Worm (Caenorhabditis elegans) whole organism, L4 larva: ENCODE measurements around the gene hsp-16.2.
A peak's percentile ranks its signal among the peaks of the same experiment; 100 is the strongest.

Source experiments
- F44E2.7 ChIP-seq: fragments of 200-800 bp; sonication (Bioruptor generic); IDR thresholded peaks from 2 replicates; pipeline ENCODE4 v2.1.2; 2022; ENCODE audit warnings: missing genetic modification characterization, missing compliant biosample characterization
- R02D3.7 ChIP-seq: fragments of 150-350 bp; sonication (generic microtip); optimal IDR thresholded peaks from 3 replicates; lab custom pipeline; 2014; ENCODE audit warnings: missing biosample characterization, missing genetic modification characterization
- Y5F2A.4 ChIP-seq: fragments of 200-800 bp; sonication (Bioruptor generic); optimal IDR thresholded peaks from 2 replicates; lab custom pipeline; 2018; ENCODE audit warnings: mild to moderate bottlenecking, missing genetic modification characterization, missing compliant biosample characterization
- Y75B8A.6 ChIP-seq: fragments of 200-800 bp; sonication (Bioruptor generic); IDR thresholded peaks from 2 replicates; pipeline ENCODE4 v1.3.6; 2022; ENCODE audit warnings: missing genetic modification reagents, missing genetic modification characterization, missing compliant biosample characterization
- aha-1 ChIP-seq: fragments of 150-350 bp; peaks from one replicate; lab custom pipeline; 2014; ENCODE audit warnings: missing biosample characterization, missing genetic modification characterization
- ceh-28 ChIP-seq: fragments of 150-350 bp; optimal IDR thresholded peaks from 2 replicates; lab custom pipeline; 2014; ENCODE audit warnings: missing biosample characterization, missing genetic modification reagents, missing genetic modification characterization
- ceh-82 ChIP-seq: sonication (generic microtip); optimal IDR thresholded peaks from 2 replicates; lab custom pipeline; 2017; ENCODE audit warnings: missing biosample characterization, missing genetic modification characterization
- daf-16 ChIP-seq, 3 experiments: sonication (generic microtip); optimal IDR thresholded peaks; 2 replicates each; lab custom pipeline; 2016 to 2017; ENCODE audit warnings: missing genetic modification characterization in 3 of 3, missing genetic modification reagents in 3 of 3, mild to moderate bottlenecking in 2 of 3, missing compliant biosample characterization in 2 of 3, missing biosample characterization in 1 of 3, moderate library complexity in 1 of 3
- daf-19 ChIP-seq: fragments of 200-800 bp; sonication (Bioruptor generic); conservative IDR thresholded peaks from 2 replicates; pipeline ENCODE4 v1.3.6; 2022; ENCODE audit warnings: missing genetic modification characterization, missing compliant biosample characterization
- dmd-6 ChIP-seq: fragments of 200-800 bp; sonication (Bioruptor generic); IDR thresholded peaks from 2 replicates; pipeline ENCODE4 v1.3.6; 2022; ENCODE audit warnings: missing genetic modification reagents, missing genetic modification characterization, missing compliant biosample characterization
- duxl-1 ChIP-seq: sonication (generic microtip); optimal IDR thresholded peaks from 2 replicates; lab custom pipeline; 2016; ENCODE audit warnings: mild to moderate bottlenecking, missing genetic modification characterization, moderate library complexity, missing compliant biosample characterization; ENCODE audit not compliant: poor library complexity
- dve-1 ChIP-seq: sonication (generic microtip); optimal IDR thresholded peaks from 2 replicates; lab custom pipeline; 2017; ENCODE audit warnings: antibody characterized with exemption, mild to moderate bottlenecking, missing genetic modification characterization, missing compliant biosample characterization; ENCODE audit not compliant: insufficient read depth
- fkh-10 ChIP-seq: fragments of 150-350 bp; optimal IDR thresholded peaks from 2 replicates; lab custom pipeline; 2014; ENCODE audit warnings: missing biosample characterization, missing genetic modification reagents, missing genetic modification characterization
- fos-1 ChIP-seq: fragments of 150-350 bp; optimal IDR thresholded peaks from 2 replicates; lab custom pipeline; 2014; ENCODE audit warnings: missing biosample characterization, missing genetic modification characterization
- gei-8 ChIP-seq: fragments of 200-800 bp; sonication (Bioruptor generic); optimal IDR thresholded peaks from 2 replicates; lab custom pipeline; 2018; ENCODE audit warnings: mild to moderate bottlenecking, missing genetic modification characterization, missing compliant biosample characterization
- lin-13 ChIP-seq: fragments of 150-350 bp; optimal IDR thresholded peaks from 2 replicates; lab custom pipeline; 2014; ENCODE audit warnings: missing biosample characterization, missing genetic modification reagents, missing genetic modification characterization
- lin-39 ChIP-seq: fragments of 150-350 bp; optimal IDR thresholded peaks from 2 replicates; lab custom pipeline; 2014; ENCODE audit warnings: missing biosample characterization, missing genetic modification reagents, missing genetic modification characterization
- mep-1 ChIP-seq: fragments of 150-350 bp; sonication (generic microtip); optimal IDR thresholded peaks from 3 replicates; lab custom pipeline; 2014; ENCODE audit warnings: missing biosample characterization, missing genetic modification characterization
- nhr-10 ChIP-seq: fragments of 150-350 bp; optimal IDR thresholded peaks from 2 replicates; lab custom pipeline; 2014; ENCODE audit warnings: missing biosample characterization, missing genetic modification characterization
- nhr-102 ChIP-seq: sonication (generic microtip); optimal IDR thresholded peaks from 2 replicates; lab custom pipeline; 2016; ENCODE audit warnings: mild to moderate bottlenecking, missing genetic modification characterization, moderate library complexity, missing compliant biosample characterization
- nhr-25 ChIP-seq: sonication (generic microtip); optimal IDR thresholded peaks from 2 replicates; lab custom pipeline; 2017; ENCODE audit warnings: missing genetic modification characterization, mild to moderate bottlenecking, missing compliant biosample characterization, antibody characterized with exemption, moderate library complexity, borderline replicate concordance; ENCODE audit not compliant: insufficient read depth
- nhr-28 ChIP-seq: fragments of 150-350 bp; optimal IDR thresholded peaks from 2 replicates; lab custom pipeline; 2014; ENCODE audit warnings: missing biosample characterization, missing genetic modification characterization
- nhr-48 ChIP-seq: sonication (generic microtip); optimal IDR thresholded peaks from 2 replicates; lab custom pipeline; 2016; ENCODE audit warnings: mild to moderate bottlenecking, missing genetic modification characterization, missing compliant biosample characterization
- nhr-6 ChIP-seq: fragments of 150-350 bp; optimal IDR thresholded peaks from 2 replicates; lab custom pipeline; 2014; ENCODE audit warnings: missing biosample characterization, missing genetic modification characterization
- nhr-77 ChIP-seq: fragments of 150-350 bp; optimal IDR thresholded peaks from 2 replicates; lab custom pipeline; 2014; ENCODE audit warnings: missing biosample characterization, missing genetic modification characterization
- php-3 ChIP-seq: fragments of 200-800 bp; sonication (Bioruptor generic); IDR thresholded peaks from 2 replicates; pipeline ENCODE4 v1.3.6; 2022; ENCODE audit warnings: missing genetic modification reagents, missing genetic modification characterization, missing compliant biosample characterization
- pqm-1 ChIP-seq: sonication (generic microtip); optimal IDR thresholded peaks from 2 replicates; lab custom pipeline; 2017; ENCODE audit warnings: missing biosample characterization, missing genetic modification characterization
- rbr-2 ChIP-seq: sonication (generic microtip); optimal IDR thresholded peaks from 2 replicates; lab custom pipeline; 2016; ENCODE audit warnings: missing genotype, missing genetic modification characterization, missing compliant biosample characterization
- sdz-12 ChIP-seq: fragments of 200-800 bp; sonication (Bioruptor generic); optimal IDR thresholded peaks from 2 replicates; lab custom pipeline; 2018; ENCODE audit warnings: mild to moderate bottlenecking, missing genetic modification characterization, missing compliant biosample characterization
- set-16 ChIP-seq: fragments of 200-800 bp; sonication (Bioruptor generic); IDR thresholded peaks from 2 replicates; pipeline ENCODE4 v1.3.6; 2022; ENCODE audit warnings: missing genetic modification reagents, missing genetic modification characterization, missing compliant biosample characterization
- snpc-1.2 ChIP-seq: fragments of 200-800 bp; sonication (Bioruptor generic); IDR thresholded peaks from 2 replicates; pipeline ENCODE4 v1.3.6; 2022; ENCODE audit warnings: missing genetic modification reagents, missing genetic modification characterization, missing compliant biosample characterization
- snpc-4 ChIP-seq: fragments of 150-350 bp; optimal IDR thresholded peaks from 2 replicates; lab custom pipeline; 2014; ENCODE audit warnings: missing biosample characterization, missing genetic modification characterization
- spr-3 ChIP-seq: fragments of 200-800 bp; sonication (Bioruptor generic); optimal IDR thresholded peaks from 2 replicates; lab custom pipeline; 2018; ENCODE audit warnings: mild to moderate bottlenecking, missing genetic modification characterization, missing compliant biosample characterization
- tra-1 ChIP-seq: fragments of 200-800 bp; sonication (Bioruptor generic); IDR thresholded peaks from 2 replicates; pipeline ENCODE4 v1.3.6; 2022; ENCODE audit warnings: missing genetic modification reagents, missing genetic modification characterization, missing compliant biosample characterization
- unc-130 ChIP-seq: sonication (generic microtip); optimal IDR thresholded peaks from 2 replicates; lab custom pipeline; 2016; ENCODE audit warnings: missing genetic modification reagents, missing genetic modification characterization, missing compliant biosample characterization
- unc-62 ChIP-seq, 3 experiments: fragments of 150-350 bp in 1 of 3; sonication (generic microtip); optimal IDR thresholded peaks in 2 of 3; peaks in 1 of 3; 1 replicate in 1 of 3; 2 replicates in 2 of 3; lab custom pipeline; 2014 to 2017; ENCODE audit warnings: missing biosample characterization in 3 of 3, missing genetic modification characterization in 3 of 3, missing genetic modification reagents in 3 of 3, missing genotype in 1 of 3
- vab-7 ChIP-seq: fragments of 200-800 bp; sonication (Bioruptor generic); IDR thresholded peaks from 2 replicates; pipeline ENCODE4 v1.3.6; 2022; ENCODE audit warnings: missing genetic modification reagents, missing genetic modification characterization, missing compliant biosample characterization
- zfp-3 ChIP-seq: fragments of 200-800 bp; sonication (Bioruptor generic); conservative IDR thresholded peaks from 2 replicates; pipeline ENCODE4 v1.3.6; 2022; ENCODE audit warnings: missing genetic modification reagents, missing genetic modification characterization, missing compliant biosample characterization

The hsp-16.2 gene

DNA sequence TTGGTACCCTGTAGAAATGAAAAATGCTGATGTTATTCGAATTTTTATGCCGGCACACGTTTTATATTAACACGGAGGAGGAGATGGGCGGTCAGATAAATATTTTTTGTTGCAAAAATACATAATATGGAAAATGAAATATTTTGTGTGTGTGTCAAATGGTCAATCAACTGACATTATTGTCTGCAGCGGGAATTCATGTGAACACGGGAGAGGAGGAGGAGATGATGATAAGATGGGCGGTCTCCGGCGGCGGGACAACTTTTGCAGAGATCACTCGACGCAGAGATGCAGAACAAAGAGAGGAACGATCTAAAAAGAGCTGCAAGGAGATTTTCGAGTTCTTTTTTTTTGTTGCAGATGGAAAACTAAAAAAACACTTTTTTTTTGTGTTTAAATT lies 33.0 kb downstream of the hsp-16.2 start, which contains the start of gene dhs-13 (continued):
- TF ChIP-seq dve-1, result peak; percentile 46
- TF ChIP-seq, all 104 proteins: peak for 11

DNA sequence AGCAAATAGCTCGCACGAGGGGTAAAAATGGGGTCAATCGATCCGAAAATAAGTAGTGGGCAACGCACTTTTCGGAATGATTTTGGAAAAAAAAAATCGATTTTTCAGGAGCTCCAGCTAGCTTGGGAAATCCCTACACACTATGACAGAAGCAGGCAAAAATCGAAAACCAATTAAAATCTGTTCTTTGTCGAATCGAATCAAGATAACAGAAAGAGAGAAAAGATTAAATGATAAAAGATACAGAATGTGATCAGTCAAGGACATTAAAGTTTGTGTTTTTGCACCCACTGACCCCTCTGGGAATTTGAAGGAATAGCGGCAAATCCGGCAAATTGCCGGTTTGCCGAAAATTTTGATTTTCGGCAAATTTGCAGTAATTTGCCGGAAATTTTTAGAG lies 37.3 kb downstream of the hsp-16.2 start:
- TF ChIP-seq tra-1 (GFP tag; lab: Robert Waterston, UW), result no peak
- TF ChIP-seq nhr-28 (tag; lab: Kevin White, UChicago), result peak; percentile 22

DNA sequence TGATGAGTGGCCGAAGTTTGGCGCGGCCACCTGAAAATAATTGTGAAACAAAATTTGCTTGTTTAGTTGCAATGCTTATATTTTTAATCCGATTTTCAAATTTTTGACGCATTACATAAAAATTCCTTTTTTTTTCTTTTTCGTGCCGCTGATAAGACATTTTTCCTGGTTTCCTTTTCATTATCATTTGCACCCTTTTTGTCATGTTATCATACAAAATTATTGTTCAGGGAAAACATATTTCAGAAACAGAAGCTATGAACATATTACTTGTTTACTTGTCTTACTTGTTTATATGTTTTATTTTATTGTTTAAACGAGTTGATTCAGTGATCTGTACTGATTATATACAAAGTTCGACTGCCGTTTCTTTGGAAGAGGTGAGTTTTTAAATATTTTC lies 44.1 kb downstream of the hsp-16.2 start, which contains the start of gene clec-205:
TSS of gene clec-205 (plus strand) at position 212 of the 400 bp plus-strand sequence.
- peak; percentile 39 for TF ChIP-seq nhr-28 (tag; lab: Kevin White, UChicago)
- TF ChIP-seq nhr-10, result no peak
- TF ChIP-seq nhr-77 (tag; lab: Kevin White, UChicago), result peak; percentile 1
- TF ChIP-seq lin-13 (GFP tag; lab: Kevin White, UChicago), result no peak
- no peak for TF ChIP-seq Y5F2A.4
- TF ChIP-seq nhr-102 (tag; lab: Kevin White, UChicago), result no peak
- TF ChIP-seq ceh-28, result no peak
- no peak for TF ChIP-seq daf-16 (GFP tag; optimal IDR thresholded peaks at IDR 0.05; lab: Kevin White, UChicago)
- peak; percentile 86 for TF ChIP-seq daf-16 (tag; optimal IDR thresholded peaks at IDR 0.05; lab: Kevin White, UChicago)
- TF ChIP-seq snpc-4 (tag; lab: Kevin White, UChicago), result no peak
- peak; percentile 53 for TF ChIP-seq pqm-1 (tag; lab: Kevin White, UChicago)
- TF ChIP-seq ceh-82, result no peak
- no peak for TF ChIP-seq dve-1
- TF ChIP-seq rbr-2 (tag; lab: Kevin White, UChicago), result no peak
- peak; percentile 36; the same call in 1 of the 2 replicates for TF ChIP-seq dmd-6 (GFP tag; lab: Robert Waterston, UW)
- no peak for TF ChIP-seq fos-1 (tag; lab: Kevin White, UChicago)

DNA sequence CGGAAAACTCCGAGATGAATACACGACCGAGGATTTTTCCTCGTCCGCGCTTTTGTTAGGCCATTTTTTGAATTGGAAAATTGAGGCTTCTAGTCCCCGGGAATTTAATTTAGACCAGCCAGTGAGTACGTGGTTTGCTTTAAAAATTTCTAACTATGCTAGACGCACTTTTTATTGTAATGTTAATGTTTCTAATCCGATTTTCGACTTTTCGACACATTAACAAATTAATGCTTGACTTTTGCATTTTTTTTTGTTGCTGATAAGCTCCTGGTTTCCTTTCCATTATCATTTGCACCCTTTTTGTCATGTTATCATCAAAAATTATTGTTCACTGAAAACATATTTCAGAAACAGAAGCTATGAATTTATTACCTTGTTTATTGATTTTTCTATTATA lies 47.9 kb downstream of the hsp-16.2 start, which contains the start of gene clec-204:
TSS of gene clec-204 (plus strand) at position 301 of the 400 bp plus-strand sequence.
- TF ChIP-seq gei-8 (no peak), aha-1 (tag; lab: Kevin White, UChicago) (peak; percentile 23), pqm-1 (tag; lab: Kevin White, UChicago) (peak; percentile 55)
- TF ChIP-seq, all 104 proteins: peak for 2

DNA sequence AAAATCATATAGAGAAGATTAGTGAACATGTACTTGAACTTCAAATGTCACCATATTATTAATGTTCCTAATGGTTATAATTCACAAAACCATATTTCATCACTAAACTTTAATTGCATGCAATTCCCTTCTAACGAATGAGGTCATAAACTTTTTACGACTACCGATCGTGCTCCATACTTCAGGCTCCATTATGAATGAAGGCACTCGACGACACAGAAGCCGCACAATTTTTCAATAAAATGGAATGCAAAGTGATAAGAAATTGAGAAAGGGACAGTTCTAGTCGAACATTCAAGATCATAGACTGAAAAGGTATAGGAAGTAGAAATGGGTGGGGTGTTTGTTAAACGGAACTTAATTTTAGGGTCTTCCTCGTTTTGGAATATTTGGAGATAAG lies 48.7 kb downstream of the hsp-16.2 start:
- TF ChIP-seq lin-39 (tag; lab: Kevin White, UChicago) (no peak), dve-1 (no peak), pqm-1 (tag; lab: Kevin White, UChicago) (peak; percentile 55), F44E2.7 (GFP tag; lab: Robert Waterston, UW) (no peak), php-3 (0 out of 2 replicates have a peak, but pooled peaks have one; percentile 13), unc-130 (GFP tag; lab: Kevin White, UChicago) (no peak), dmd-6 (GFP tag; lab: Robert Waterston, UW) (peak; percentile 37; the same call in 1 of the 2 replicates), nhr-102 (tag; lab: Kevin White, UChicago) (no peak), nhr-6 (tag; lab: Kevin White, UChicago) (no peak), nhr-77 (tag; lab: Kevin White, UChicago) (no peak), fkh-10 (GFP tag; lab: Kevin White, UChicago) (no peak), unc-62 (GFP tag; optimal IDR thresholded peaks at IDR 0.05 in 1 of 2; lab: Kevin White, UChicago) (peak in 1 of 2 experiments; percentile 70), unc-62 (tag; optimal IDR thresholded peaks at IDR 0.05; lab: Kevin White, UChicago) (no peak), R02D3.7 (tag; lab: Kevin White, UChicago) (no peak), nhr-48 (tag; lab: Kevin White, UChicago) (no peak)

DNA sequence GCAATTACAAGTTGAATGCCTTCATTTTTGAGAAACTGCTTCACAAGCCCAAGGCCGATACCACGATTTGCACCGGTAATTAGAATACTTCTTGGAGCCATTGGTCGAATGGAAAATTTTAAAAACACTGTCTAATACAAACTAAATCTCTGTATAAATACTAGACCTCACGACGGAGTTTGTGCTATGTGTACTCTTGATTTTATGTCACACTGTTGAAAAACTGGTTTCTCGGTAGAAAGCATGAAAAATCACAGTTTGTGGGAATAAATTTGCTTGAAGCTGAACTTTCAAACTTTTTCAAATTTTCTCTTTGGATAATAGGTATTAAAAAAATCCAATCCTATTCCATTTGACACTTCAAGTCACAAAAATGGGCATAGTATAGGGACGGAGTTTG lies 49.2 kb downstream of the hsp-16.2 start, which contains the start of gene ZK697.14:
TSS of gene ZK697.14 (minus strand) at position 101 of the 400 bp plus-strand sequence.
- TF ChIP-seq nhr-25 (tag; lab: Kevin White, UChicago) (no peak), duxl-1 (tag; lab: Kevin White, UChicago) (no peak), zfp-3 (GFP tag; lab: Robert Waterston, UW) (no peak), vab-7 (no peak), set-16 (no peak), nhr-102 (tag; lab: Kevin White, UChicago) (no peak), Y75B8A.6 (no peak), sdz-12 (no peak), mep-1 (no peak), snpc-1.2 (GFP tag; lab: Robert Waterston, UW) (no peak), spr-3 (no peak), daf-19 (GFP tag; lab: Robert Waterston, UW) (no peak)
